Fruit fly (Drosophila melanogaster) whole organism, embryonic: ENCODE data around the gene Bsg.

ENCODE experiments used
- Bdp1 ChIP-seq: fragments of 200-800 bp; sonication (Bioruptor generic); optimal IDR thresholded peaks from 3 replicates; lab custom pipeline; 2016; ENCODE audit warnings: missing biosample characterization, missing genetic modification characterization
- CG10462 ChIP-seq: fragments of 200-800 bp; sonication (Bioruptor generic); optimal IDR thresholded peaks from 2 replicates; lab custom pipeline; 2016; ENCODE audit warnings: missing biosample characterization, missing genetic modification characterization
- CG10959 ChIP-seq: fragments of 200-800 bp; sonication (Bioruptor generic); IDR thresholded peaks from 2 replicates; pipeline ENCODE4 v1.3.6; 2022; ENCODE audit warnings: missing biosample characterization, missing genetic modification characterization
- CG10979 ChIP-seq: fragments of 200-800 bp; sonication (Bioruptor generic); optimal IDR thresholded peaks from 2 replicates; lab custom pipeline; 2018; ENCODE audit warnings: missing biosample characterization, mild to moderate bottlenecking, missing genetic modification characterization, moderate library complexity
- CG11456 ChIP-seq: fragments of 200-800 bp; sonication (Bioruptor generic); IDR thresholded peaks from 3 replicates; pipeline ENCODE4 v1.3.6; 2022; ENCODE audit warnings: missing biosample characterization, missing genetic modification characterization
- CG1233 ChIP-seq: fragments of 200-800 bp; sonication (Bioruptor generic); optimal IDR thresholded peaks from 4 replicates; lab custom pipeline; 2018; ENCODE audit warnings: missing biosample characterization, mild to moderate bottlenecking, missing genetic modification characterization
- CG13894 ChIP-seq: fragments of 200-800 bp; sonication (Bioruptor generic); optimal IDR thresholded peaks from 3 replicates; lab custom pipeline; 2018; ENCODE audit warnings: missing biosample characterization, mild to moderate bottlenecking, missing genetic modification characterization, moderate library complexity
- CG14441 ChIP-seq: fragments of 200-800 bp; sonication (Bioruptor generic); IDR thresholded peaks from 2 replicates; pipeline ENCODE4 v1.3.6; 2022; ENCODE audit warnings: missing biosample characterization, missing genetic modification characterization
- CG17186 ChIP-seq: fragments of 200-800 bp; sonication (Bioruptor generic); optimal IDR thresholded peaks from 3 replicates; lab custom pipeline; 2017; ENCODE audit warnings: missing biosample characterization, missing genetic modification reagents, missing genetic modification characterization
- CG17385 ChIP-seq: fragments of 200-800 bp; sonication (Bioruptor generic); optimal IDR thresholded peaks from 3 replicates; lab custom pipeline; 2018; ENCODE audit warnings: missing biosample characterization, mild to moderate bottlenecking, missing genetic modification characterization
- CG17568 ChIP-seq: fragments of 200-800 bp; sonication (Bioruptor generic); optimal IDR thresholded peaks from 2 replicates; lab custom pipeline; 2018; ENCODE audit warnings: missing biosample characterization, mild to moderate bottlenecking, missing genetic modification characterization, moderate library complexity
- CG17829 ChIP-seq: fragments of 200-800 bp; optimal IDR thresholded peaks from 2 replicates; lab custom pipeline; 2019; ENCODE audit warnings: missing biosample characterization, mild to moderate bottlenecking, missing genetic modification characterization, moderate library complexity
- CG18011 ChIP-seq: fragments of 200-800 bp; sonication (Bioruptor generic); optimal IDR thresholded peaks from 2 replicates; lab custom pipeline; 2017; ENCODE audit warnings: missing biosample characterization, missing genetic modification characterization, mild to moderate bottlenecking, moderate library complexity, missing genotype
- CG18262 ChIP-seq: fragments of 200-800 bp; optimal IDR thresholded peaks from 3 replicates; lab custom pipeline; 2019; ENCODE audit warnings: missing biosample characterization, mild to moderate bottlenecking, missing genetic modification characterization, moderate library complexity
- CG18599 ChIP-seq: fragments of 200-800 bp; sonication (Bioruptor generic); optimal IDR thresholded peaks from 3 replicates; lab custom pipeline; 2017; ENCODE audit warnings: missing biosample characterization, missing genetic modification characterization, mild to moderate bottlenecking, moderate library complexity, missing genetic modification reagents
- CG3995 ChIP-seq: fragments of 200-800 bp; sonication (Bioruptor generic); optimal IDR thresholded peaks from 3 replicates; lab custom pipeline; 2016; ENCODE audit warnings: missing biosample characterization, missing genetic modification characterization
- CG42726 ChIP-seq: fragments of 200-800 bp; sonication (Bioruptor generic); IDR thresholded peaks from 2 replicates; pipeline ENCODE4 v1.3.6; 2022; ENCODE audit warnings: missing biosample characterization, missing genetic modification characterization; ENCODE audit not compliant: partially characterized antibody
- CG5180 ChIP-seq: fragments of 200-800 bp; sonication (Bioruptor generic); optimal IDR thresholded peaks from 3 replicates; lab custom pipeline; 2017; ENCODE audit warnings: missing biosample characterization, missing genetic modification characterization, mild to moderate bottlenecking, moderate library complexity, missing genetic modification reagents
- CG8089 ChIP-seq: fragments of 200-800 bp; sonication (Bioruptor generic); optimal IDR thresholded peaks from 3 replicates; lab custom pipeline; 2016; ENCODE audit warnings: missing biosample characterization, missing genetic modification characterization
- CG8944 ChIP-seq: fragments of 200-800 bp; sonication (Bioruptor generic); optimal IDR thresholded peaks from 3 replicates; lab custom pipeline; 2016; ENCODE audit warnings: missing biosample characterization, missing genetic modification characterization
- Dll ChIP-seq: fragments of 200-800 bp; sonication (Bioruptor generic); IDR thresholded peaks from 4 replicates; pipeline ENCODE4 v1.3.6; 2022; ENCODE audit warnings: missing biosample characterization, missing genetic modification characterization; ENCODE audit not compliant: partially characterized antibody
- Drgx ChIP-seq: fragments of 200-800 bp; sonication (Bioruptor generic); IDR thresholded peaks from 2 replicates; pipeline ENCODE4 v1.3.6; 2022; ENCODE audit warnings: missing biosample characterization, missing genetic modification characterization
- Fer1 ChIP-seq: fragments of 200-800 bp; sonication (Bioruptor generic); optimal IDR thresholded peaks from 2 replicates; lab custom pipeline; 2017; ENCODE audit warnings: missing biosample characterization, mild to moderate bottlenecking, missing genetic modification characterization
- Mrtf ChIP-seq: fragments of 200-800 bp; sonication (Bioruptor generic); IDR thresholded peaks from 3 replicates; pipeline ENCODE4 v1.3.6; 2022; ENCODE audit warnings: missing biosample characterization, missing genetic modification characterization
- Poxn ChIP-seq: fragments of 200-800 bp; sonication (Bioruptor generic); IDR thresholded peaks from 2 replicates; pipeline ENCODE4 v1.3.6; 2022; ENCODE audit warnings: missing biosample characterization, missing genetic modification characterization
- Side ChIP-seq: fragments of 200-800 bp; sonication (Bioruptor generic); optimal IDR thresholded peaks from 2 replicates; lab custom pipeline; 2016; ENCODE audit warnings: missing biosample characterization, missing genetic modification characterization
- Six4 ChIP-seq: fragments of 200-800 bp; sonication (Bioruptor generic); optimal IDR thresholded peaks from 2 replicates; lab custom pipeline; 2016; ENCODE audit warnings: missing biosample characterization, missing genetic modification characterization
- Ssrp ChIP-seq: fragments of 200-800 bp; sonication (Bioruptor generic); optimal IDR thresholded peaks from 2 replicates; lab custom pipeline; 2018; ENCODE audit warnings: missing biosample characterization, mild to moderate bottlenecking, missing genetic modification characterization, moderate library complexity
- Xbp1 ChIP-seq: fragments of 200-800 bp; sonication (Bioruptor generic); optimal IDR thresholded peaks from 3 replicates; lab custom pipeline; 2016; ENCODE audit warnings: missing biosample characterization, mild to moderate bottlenecking, missing genetic modification characterization
- crol ChIP-seq: fragments of 200-800 bp; sonication (Bioruptor generic); IDR thresholded peaks from 2 replicates; pipeline ENCODE4 v1.3.6; 2022; ENCODE audit warnings: missing biosample characterization, missing genetic modification characterization
- dati ChIP-seq: fragments of 200-800 bp; sonication (Bioruptor generic); IDR thresholded peaks from 2 replicates; pipeline ENCODE4 v1.3.6; 2022; ENCODE audit warnings: missing biosample characterization, missing genetic modification characterization
- esg ChIP-seq: fragments of 200-800 bp; sonication (Bioruptor generic); conservative IDR thresholded peaks from 2 replicates; pipeline ENCODE4 v1.3.6; 2022; ENCODE audit warnings: missing biosample characterization, missing genetic modification characterization
- ewg ChIP-seq: fragments of 200-800 bp; sonication (Bioruptor generic); optimal IDR thresholded peaks from 3 replicates; lab custom pipeline; 2017; ENCODE audit warnings: mild to moderate bottlenecking, missing biosample characterization, missing genetic modification reagents, missing genetic modification characterization
- gcm ChIP-seq: fragments of 200-800 bp; sonication (Bioruptor generic); optimal IDR thresholded peaks from 2 replicates; lab custom pipeline; 2019; ENCODE audit warnings: missing biosample characterization, mild to moderate bottlenecking, missing genetic modification characterization, moderate library complexity
- gsb-n ChIP-seq: fragments of 200-800 bp; sonication (Bioruptor generic); optimal IDR thresholded peaks from 3 replicates; lab custom pipeline; 2018; ENCODE audit warnings: missing biosample characterization, mild to moderate bottlenecking, missing genetic modification characterization
- h ChIP-seq: fragments of >200 bp; optimal IDR thresholded peaks from 2 replicates; lab custom pipeline; 2017
- insv ChIP-seq, 2 experiments: fragments of 200-800 bp; sonication (Bioruptor generic); optimal IDR thresholded peaks; 3 replicates each; lab custom pipeline; 2016 to 2018; ENCODE audit warnings: missing biosample characterization in 2 of 2, missing genetic modification characterization in 2 of 2
- kni ChIP-seq: fragments of 200-800 bp; sonication (Bioruptor generic); optimal IDR thresholded peaks from 3 replicates; lab custom pipeline; 2017; ENCODE audit warnings: mild to moderate bottlenecking, missing biosample characterization, missing genetic modification reagents, missing genetic modification characterization
- knrl ChIP-seq: fragments of 200-800 bp; sonication (Bioruptor generic); IDR thresholded peaks from 3 replicates; pipeline ENCODE4 v1.3.6; 2022; ENCODE audit warnings: missing biosample characterization, missing genetic modification characterization; ENCODE audit not compliant: partially characterized antibody
- lab ChIP-seq: fragments of 200-800 bp; sonication (Bioruptor generic); optimal IDR thresholded peaks from 3 replicates; lab custom pipeline; 2017; ENCODE audit warnings: missing biosample characterization, missing genetic modification characterization, mild to moderate bottlenecking, moderate library complexity, missing genetic modification reagents
- nerfin-1 ChIP-seq: fragments of 200-800 bp; sonication (Bioruptor generic); optimal IDR thresholded peaks from 3 replicates; lab custom pipeline; 2019; ENCODE audit warnings: missing biosample characterization, mild to moderate bottlenecking, missing genetic modification characterization, moderate library complexity
- pan ChIP-seq, 4 experiments: fragments of >200 bp in 3 of 4; fragments of 200-800 bp in 1 of 4; sonication (Bioruptor generic) in 1 of 4; optimal IDR thresholded peaks in 3 of 4; IDR thresholded peaks in 1 of 4; 2 replicates each; pipeline versions ENCODE4 v1.3.6 to Lab custom; 2017 to 2022; ENCODE audit warnings: missing biosample characterization in 2 of 4, missing genetic modification characterization in 2 of 4, mixed read lengths in 1 of 4
- phol ChIP-seq: fragments of 200-800 bp; sonication (Bioruptor generic); optimal IDR thresholded peaks from 3 replicates; lab custom pipeline; 2018; ENCODE audit warnings: missing biosample characterization, mild to moderate bottlenecking, missing genetic modification characterization, moderate library complexity
- repo ChIP-seq: fragments of 200-800 bp; sonication (Bioruptor generic); optimal IDR thresholded peaks from 2 replicates; lab custom pipeline; 2016; ENCODE audit warnings: missing biosample characterization, missing genetic modification characterization
- rib ChIP-seq: fragments of 200-800 bp; sonication (Bioruptor generic); IDR thresholded peaks from 2 replicates; pipeline ENCODE4 v1.3.6; 2022; ENCODE audit warnings: missing biosample characterization, missing genetic modification characterization
- run ChIP-seq: fragments of 200-800 bp; sonication (Bioruptor generic); optimal IDR thresholded peaks from 3 replicates; lab custom pipeline; 2018; ENCODE audit warnings: missing biosample characterization, mild to moderate bottlenecking, missing genetic modification characterization
- sd ChIP-seq: fragments of 200-800 bp; sonication (Bioruptor generic); optimal IDR thresholded peaks from 3 replicates; lab custom pipeline; 2018; ENCODE audit warnings: missing biosample characterization, mild to moderate bottlenecking, missing genetic modification characterization, moderate library complexity
- tin ChIP-seq: fragments of 200-800 bp; sonication (Bioruptor generic); optimal IDR thresholded peaks from 3 replicates; lab custom pipeline; 2016; ENCODE audit warnings: missing biosample characterization, missing genetic modification characterization
- tll ChIP-seq, 2 experiments: fragments of 200-800 bp in 1 of 2; fragments of >200 bp in 1 of 2; sonication (Bioruptor generic) in 1 of 2; optimal IDR thresholded peaks; 2 replicates each; lab custom pipeline; 2017 to 2019; ENCODE audit warnings: missing biosample characterization in 2 of 2, missing genetic modification characterization in 2 of 2, mild to moderate bottlenecking in 1 of 2, moderate library complexity in 1 of 2
- trh ChIP-seq: fragments of 200-800 bp; sonication (Bioruptor generic); optimal IDR thresholded peaks from 2 replicates; lab custom pipeline; 2016; ENCODE audit warnings: missing biosample characterization, missing genetic modification characterization

Bsg gene

dm6 chr2L:8080645-8081044 is 2.6 kb upstream of the Bsg start (continued):
- TF ChIP-seq ewg: peak; percentile 25
- TF ChIP-seq CG8944 (GFP tag; lab: Kevin White, UChicago): no peak
- 0 out of 2 replicates have a peak, but pooled peaks have one; percentile 15 for TF ChIP-seq Drgx (GFP tag; lab: Robert Waterston, UW)
- TF ChIP-seq trh (GFP tag; lab: Kevin White, UChicago): no peak
- TF ChIP-seq CG18262 (tag; lab: Kevin White, UChicago): peak; percentile 59
- peak; percentile 37 for TF ChIP-seq Ssrp (tag; lab: Kevin White, UChicago)
- TF ChIP-seq CG42726 (GFP tag; lab: Robert Waterston, UW): no peak
- TF ChIP-seq CG5180 (GFP tag; lab: Kevin White, UChicago): no peak
- TF ChIP-seq kni: no peak
- TF ChIP-seq CG1233 (GFP tag; lab: Kevin White, UChicago): no peak
- peak; percentile 83 for TF ChIP-seq gcm (GFP tag; lab: Kevin White, UChicago)
- no peak for TF ChIP-seq esg (GFP tag; lab: Robert Waterston, UW)
- no peak for TF ChIP-seq CG11456 (GFP tag; lab: Robert Waterston, UW)
- TF ChIP-seq phol (tag; lab: Kevin White, UChicago): peak; percentile 11
- TF ChIP-seq CG17829: peak; percentile 30
- TF ChIP-seq CG10462 (GFP tag; lab: Kevin White, UChicago): peak; percentile 12
- no peak for TF ChIP-seq CG17568
- no peak for TF ChIP-seq Side (GFP tag; lab: Kevin White, UChicago)
- TF ChIP-seq Fer1 (GFP tag; lab: Kevin White, UChicago): no peak
- TF ChIP-seq sd (tag; lab: Kevin White, UChicago): no peak
- TF ChIP-seq Dll (GFP tag; lab: Robert Waterston, UW): no peak
- no peak for TF ChIP-seq dati (GFP tag; lab: Robert Waterston, UW)
- no peak for TF ChIP-seq crol (GFP tag; lab: Robert Waterston, UW)
- no peak for TF ChIP-seq Poxn (GFP tag; lab: Robert Waterston, UW)
- TF ChIP-seq CG14441 (GFP tag; lab: Robert Waterston, UW): no peak
- TF ChIP-seq tin (GFP tag; lab: Kevin White, UChicago): no peak
- TF ChIP-seq CG13894: no peak
- no peak for TF ChIP-seq CG17186 (GFP tag; lab: Kevin White, UChicago)
- TF ChIP-seq lab (GFP tag; lab: Kevin White, UChicago): no peak
- TF ChIP-seq CG3995 (GFP tag; lab: Kevin White, UChicago): no peak
- no peak for TF ChIP-seq Mrtf (GFP tag; lab: Robert Waterston, UW)
- peak; percentile 49 for TF ChIP-seq CG17385 (GFP tag; lab: Kevin White, UChicago)
- no peak for TF ChIP-seq CG18011 (GFP tag; lab: Kevin White, UChicago)
- TF ChIP-seq CG18599 (GFP tag; lab: Kevin White, UChicago): no peak
- no peak for TF ChIP-seq knrl (GFP tag; lab: Robert Waterston, UW)
- no peak for TF ChIP-seq CG10959
- no peak for TF ChIP-seq h (lab: Kevin White, UChicago)
- no peak for TF ChIP-seq rib (GFP tag; lab: Robert Waterston, UW)
- peak; percentile 44 for TF ChIP-seq run (tag; lab: Kevin White, UChicago)
- TF ChIP-seq Six4 (GFP tag; lab: Kevin White, UChicago): no peak
- no peak for TF ChIP-seq repo (GFP tag; lab: Kevin White, UChicago)
- no peak for TF ChIP-seq insv (GFP tag; optimal IDR thresholded peaks at IDR 0.05; lab: Kevin White, UChicago)
- no peak for TF ChIP-seq Bdp1 (GFP tag; lab: Kevin White, UChicago)
- TF ChIP-seq CG8089 (GFP tag; lab: Kevin White, UChicago): no peak
- TF ChIP-seq CG10979 (tag; lab: Kevin White, UChicago): peak; percentile 50
- TF ChIP-seq Xbp1 (GFP tag; lab: Kevin White, UChicago): peak; percentile 18
- no peak for TF ChIP-seq pan (optimal IDR thresholded peaks at IDR 0.05; lab: Kevin White, UChicago)
- TF ChIP-seq pan (GFP tag; optimal IDR thresholded peaks at IDR 0.05 in 1 of 2, IDR thresholded peaks at IDR 0.05 in 1 of 2): no peak
- peak; percentile 13 for TF ChIP-seq nerfin-1
- no peak for TF ChIP-seq gsb-n
- no peak for TF ChIP-seq tll (GFP tag; optimal IDR thresholded peaks at IDR 0.05; lab: Kevin White, UChicago)
